Worm (Caenorhabditis elegans) whole organism, L3 larva: ENCODE results near the gene C06G1.1.

ENCODE experiments used
- ceh-82 ChIP-seq: fragments of 150-350 bp; optimal IDR thresholded peaks from 2 replicates; lab custom pipeline; 2014; ENCODE audit warnings: missing biosample characterization, missing genetic modification characterization
- elt-1 ChIP-seq: fragments of 150-350 bp; optimal IDR thresholded peaks from 2 replicates; lab custom pipeline; 2014; ENCODE audit warnings: missing biosample characterization, missing genetic modification characterization
- nhr-76 ChIP-seq: fragments of 150-350 bp; sonication (generic microtip); optimal IDR thresholded peaks from 5 replicates; lab custom pipeline; 2014; ENCODE audit warnings: missing biosample characterization, missing genetic modification characterization
- nhr-77 ChIP-seq: fragments of 150-350 bp; optimal IDR thresholded peaks from 2 replicates; lab custom pipeline; 2014; ENCODE audit warnings: missing biosample characterization, missing genetic modification characterization

- TF ChIP-seq nhr-77 (tag; lab: Kevin White, UChicago) (no peak), nhr-76 (tag; lab: Kevin White, UChicago) (no peak), elt-1 (tag; lab: Kevin White, UChicago) (no peak), ceh-82 (no peak)
Observed at ce11 chrX:16590803-16591202, 42.3 kb upstream of the C06G1.1 start.
